Worm (Caenorhabditis elegans): Measurements from ENCODE around the gene clec-4.

clec-4 gene

DNA sequence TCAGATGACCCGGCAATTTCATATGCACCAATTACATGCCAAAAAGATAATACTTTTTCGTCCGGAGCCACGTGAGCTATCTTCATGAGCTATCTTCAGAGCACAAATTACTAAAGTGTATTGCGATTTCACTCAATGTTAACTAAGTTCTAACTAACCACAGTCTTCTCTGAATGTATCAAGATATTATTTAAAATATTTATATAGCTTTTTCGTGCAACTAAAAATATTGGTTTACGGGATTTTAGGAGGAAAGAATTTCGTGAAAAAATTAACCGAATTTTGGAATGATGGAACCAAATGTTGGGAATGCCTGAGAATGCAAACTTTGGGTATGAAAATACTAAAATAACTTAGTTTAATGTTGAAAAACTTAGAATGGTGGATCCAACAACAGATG lies 33.4 kb downstream of the clec-4 start, which contains the start of gene F49C5.16:
Gene F49C5.16, plus strand, starts transcription at position 301 of the 400 bp plus-strand sequence.
- no peak for TF ChIP-seq ceh-63 (GFP tag; optimal IDR thresholded peaks at IDR 0.05)
- no peak for TF ChIP-seq pax-3 (tag; optimal IDR thresholded peaks at IDR 0.05)
- no peak for TF ChIP-seq nhr-71 (tag; optimal IDR thresholded peaks at IDR 0.05)
- no peak for TF ChIP-seq efl-1 (optimal IDR thresholded peaks at IDR 0.05)
- no peak for TF ChIP-seq efl-1 (GFP tag; optimal IDR thresholded peaks at IDR 0.05 in 1 of 2)
- TF ChIP-seq sptf-1 (tag; optimal IDR thresholded peaks at IDR 0.05) = no peak
- TF ChIP-seq unc-30 (tag; optimal IDR thresholded peaks at IDR 0.05) = no peak
- TF ChIP-seq nhr-84 (tag; optimal IDR thresholded peaks at IDR 0.05) = no peak
- TF ChIP-seq nhr-237 (tag; optimal IDR thresholded peaks at IDR 0.05) = no peak
- no peak for TF ChIP-seq elt-2 (tag; optimal IDR thresholded peaks at IDR 0.05)
- TF ChIP-seq C34B4.2 (tag; optimal IDR thresholded peaks at IDR 0.05) = no peak

DNA sequence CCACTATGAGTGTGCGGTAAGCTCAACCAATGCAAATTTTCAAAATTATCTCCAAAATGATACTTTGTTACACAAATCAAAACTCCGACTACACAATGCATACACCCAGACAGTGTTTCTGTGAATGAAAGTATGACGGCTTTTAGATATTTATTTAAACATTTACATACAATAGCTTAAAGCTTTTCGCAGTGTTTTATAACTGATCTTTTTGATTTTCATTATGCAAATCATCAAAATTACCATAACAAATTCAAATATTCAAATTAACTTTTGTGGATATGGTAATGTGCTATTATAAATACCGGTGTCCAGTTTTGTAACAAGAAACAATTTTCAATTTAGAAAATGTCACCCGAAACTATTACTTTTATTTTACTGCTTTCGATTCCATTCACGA lies 34.5 kb downstream of the clec-4 start, which contains the start of the genes F49C5.5 and F49C5.10:
Gene F49C5.5, minus strand, starts transcription at position 101 of the 400 bp plus-strand sequence.
Gene F49C5.10, plus strand, starts transcription at position 344 of the 400 bp plus-strand sequence.
- TF ChIP-seq snu-23 (GFP tag; optimal IDR thresholded peaks at IDR 0.05) (no peak), ama-1 (optimal IDR thresholded peaks at IDR 0.05) (no peak), jun-1 (tag; optimal IDR thresholded peaks at IDR 0.05) (no peak), pag-3 (tag; optimal IDR thresholded peaks at IDR 0.05; ENCODE audit: borderline replicate concordance, insufficient read depth) (no peak), nhr-85 (tag) (no peak), ceh-90 (tag; optimal IDR thresholded peaks at IDR 0.05) (no peak), ceh-63 (GFP tag; optimal IDR thresholded peaks at IDR 0.05) (no peak), unc-98 (GFP tag; IDR thresholded peaks at IDR 0.05) (no peak), rnt-1 (tag; optimal IDR thresholded peaks at IDR 0.05) (no peak), pax-3 (tag; optimal IDR thresholded peaks at IDR 0.05) (no peak), ceh-8 (GFP tag; optimal IDR thresholded peaks at IDR 0.05) (no peak), ztf-4 (tag; optimal IDR thresholded peaks at IDR 0.05) (no peak), unc-62 (GFP tag; optimal IDR thresholded peaks at IDR 0.05) (no peak), fkh-4 (tag; optimal IDR thresholded peaks at IDR 0.05; ENCODE audit: borderline replicate concordance) (no peak), lin-13 (GFP tag; optimal IDR thresholded peaks at IDR 0.05) (no peak), C04F5.9 (tag; optimal IDR thresholded peaks at IDR 0.05) (no peak), hpl-2 (GFP tag; optimal IDR thresholded peaks at IDR 0.05) (no peak)

DNA sequence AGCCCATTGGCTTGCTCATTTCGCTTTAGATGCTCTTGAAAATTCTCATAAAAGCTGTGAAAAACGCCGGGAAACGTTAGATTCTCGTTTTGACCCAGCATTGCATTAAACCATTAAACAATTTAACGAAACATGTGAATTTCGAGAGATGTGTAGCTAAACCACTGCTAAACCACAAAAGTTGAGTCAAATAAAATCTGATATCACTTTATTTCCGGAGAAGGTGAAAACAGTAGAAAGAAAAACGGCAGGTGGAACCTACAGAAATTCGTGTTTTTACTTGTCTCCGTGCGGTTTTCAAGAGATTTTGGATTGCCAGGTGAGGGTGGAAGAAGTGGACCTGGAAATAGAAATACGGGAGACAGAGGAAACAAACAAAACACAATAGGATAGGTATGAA lies 36.4 kb downstream of the clec-4 start, which contains the start of gene F49C5.9:
Gene F49C5.9, minus strand, starts transcription at position 101 of the 400 bp plus-strand sequence.
- TF ChIP-seq C04F5.9 (tag; optimal IDR thresholded peaks at IDR 0.05) = no peak
- TF ChIP-seq sptf-1 (tag; optimal IDR thresholded peaks at IDR 0.05) = no peak
- TF ChIP-seq unc-130 (tag; optimal IDR thresholded peaks at IDR 0.05) = no peak
- TF ChIP-seq grh-1 (GFP tag; IDR thresholded peaks at IDR 0.05) = no peak
- no peak for TF ChIP-seq snu-23 (GFP tag; optimal IDR thresholded peaks at IDR 0.05)
- TF ChIP-seq tlp-1 (tag; optimal IDR thresholded peaks at IDR 0.05) = no peak
- no peak for TF ChIP-seq pag-3 (tag; optimal IDR thresholded peaks at IDR 0.05; ENCODE audit: borderline replicate concordance, insufficient read depth)
- TF ChIP-seq fkh-8 (tag; optimal IDR thresholded peaks at IDR 0.05) = no peak
- no peak for TF ChIP-seq ceh-90 (tag; optimal IDR thresholded peaks at IDR 0.05)
- no peak for TF ChIP-seq unc-30 (tag; optimal IDR thresholded peaks at IDR 0.05)
- TF ChIP-seq snpc-4 (tag; optimal IDR thresholded peaks at IDR 0.05) = no peak

- TF ChIP-seq elt-2 (tag; optimal IDR thresholded peaks at IDR 0.05) (peak; percentile 56), ceh-82 (tag; optimal IDR thresholded peaks at IDR 0.05) (no peak)
These were observed 38.3 kb downstream of the clec-4 start for ce11 chrII:12542594-12542997.

DNA sequence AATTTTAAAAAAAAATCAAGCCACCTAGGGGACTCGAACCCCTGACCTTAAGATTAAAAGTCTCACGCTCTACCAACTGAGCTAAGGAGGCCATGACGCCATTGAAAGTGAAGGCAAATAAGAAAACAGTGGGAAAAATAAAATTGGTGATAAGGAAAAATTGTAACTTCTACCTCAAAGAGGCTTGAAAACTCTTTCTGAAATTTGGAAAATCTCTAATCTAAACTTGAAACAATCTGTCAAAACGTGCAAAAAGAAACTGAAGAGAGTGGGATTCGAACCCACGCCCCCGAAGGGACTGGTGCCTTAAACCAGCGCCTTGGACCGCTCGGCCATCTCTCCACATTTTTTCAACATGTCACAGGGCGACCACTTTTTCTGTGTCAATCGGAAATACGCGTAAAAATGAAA lies 39.2 kb downstream of the clec-4 start:
- TF ChIP-seq nhr-90 (tag; optimal IDR thresholded peaks at IDR 0.05; ENCODE audit: poor library complexity) (peak; percentile 68), nhr-71 (tag; optimal IDR thresholded peaks at IDR 0.05) (peak; percentile 31), nhr-47 (tag; optimal IDR thresholded peaks at IDR 0.05) (peak; percentile 15), C16A3.4 (tag; optimal IDR thresholded peaks at IDR 0.05) (peak; percentile 7), elt-2 (tag; optimal IDR thresholded peaks at IDR 0.05) (peak; percentile 24), efl-1 (optimal IDR thresholded peaks at IDR 0.05) (peak in 1 of 2 experiments; percentile 2), efl-1 (GFP tag; optimal IDR thresholded peaks at IDR 0.05 in 1 of 2) (peak in 1 of 2 experiments; percentile 82), snu-23 (GFP tag; optimal IDR thresholded peaks at IDR 0.05) (peak; percentile 18), nhr-19 (GFP tag; conservative IDR thresholded peaks at IDR 0.05) (0 out of 2 replicates have a peak, but pooled peaks have one; percentile 11), lin-35 (GFP tag; optimal IDR thresholded peaks at IDR 0.05) (peak in 1 of 2 experiments; percentile 31)

Measured in whole organism, L1 larva.